Worm (Caenorhabditis elegans) whole organism, L3 larva: Measurements from ENCODE around the gene F09E5.8.

Experiments
- ama-1 ChIP-seq: fragments of 150-350 bp; optimal IDR thresholded peaks from 2 replicates; lab custom pipeline; 2018
- ceh-28 ChIP-seq: fragments of 150-350 bp; optimal IDR thresholded peaks from 2 replicates; lab custom pipeline; 2014; ENCODE audit warnings: missing biosample characterization, missing genetic modification reagents, missing genetic modification characterization
- egl-27 ChIP-seq: sonication (generic microtip); optimal IDR thresholded peaks from 4 replicates; lab custom pipeline; 2017; ENCODE audit warnings: missing biosample characterization, missing genetic modification reagents, missing genetic modification characterization
- elt-1 ChIP-seq: fragments of 150-350 bp; optimal IDR thresholded peaks from 2 replicates; lab custom pipeline; 2014; ENCODE audit warnings: missing biosample characterization, missing genetic modification characterization
- mml-1 ChIP-seq: fragments of 150-350 bp; sonication (generic microtip); optimal IDR thresholded peaks from 3 replicates; lab custom pipeline; 2014; ENCODE audit warnings: missing biosample characterization, missing genetic modification characterization
- nhr-23 ChIP-seq: fragments of 150-350 bp; optimal IDR thresholded peaks from 2 replicates; lab custom pipeline; 2014; ENCODE audit warnings: missing biosample characterization, missing genetic modification reagents, missing genetic modification characterization
- nhr-237 ChIP-seq: fragments of 150-350 bp; optimal IDR thresholded peaks from 2 replicates; lab custom pipeline; 2014; ENCODE audit warnings: missing biosample characterization, missing genetic modification characterization
- nhr-25 ChIP-seq: sonication (generic microtip); optimal IDR thresholded peaks from 2 replicates; lab custom pipeline; 2017; ENCODE audit warnings: missing biosample characterization, missing genetic modification characterization
- pha-4 ChIP-seq: fragments of 150-350 bp; optimal IDR thresholded peaks from 2 replicates; lab custom pipeline; 2014; ENCODE audit warnings: missing biosample characterization, missing genetic modification reagents, missing genetic modification characterization
- pqm-1 ChIP-seq: fragments of 150-350 bp; optimal IDR thresholded peaks from 2 replicates; lab custom pipeline; 2017; ENCODE audit warnings: missing biosample characterization, missing genetic modification characterization, inconsistent platforms
- snpc-4 ChIP-seq: fragments of 150-350 bp; optimal IDR thresholded peaks from 2 replicates; lab custom pipeline; 2014; ENCODE audit warnings: missing biosample characterization, missing genetic modification characterization
- unc-39 ChIP-seq: sonication (generic microtip); optimal IDR thresholded peaks from 4 replicates; lab custom pipeline; 2017; ENCODE audit warnings: missing biosample characterization, missing genetic modification characterization
- ztf-11 ChIP-seq: fragments of 150-350 bp; optimal IDR thresholded peaks from 2 replicates; lab custom pipeline; 2014; ENCODE audit warnings: missing biosample characterization, missing genetic modification characterization

DNA sequence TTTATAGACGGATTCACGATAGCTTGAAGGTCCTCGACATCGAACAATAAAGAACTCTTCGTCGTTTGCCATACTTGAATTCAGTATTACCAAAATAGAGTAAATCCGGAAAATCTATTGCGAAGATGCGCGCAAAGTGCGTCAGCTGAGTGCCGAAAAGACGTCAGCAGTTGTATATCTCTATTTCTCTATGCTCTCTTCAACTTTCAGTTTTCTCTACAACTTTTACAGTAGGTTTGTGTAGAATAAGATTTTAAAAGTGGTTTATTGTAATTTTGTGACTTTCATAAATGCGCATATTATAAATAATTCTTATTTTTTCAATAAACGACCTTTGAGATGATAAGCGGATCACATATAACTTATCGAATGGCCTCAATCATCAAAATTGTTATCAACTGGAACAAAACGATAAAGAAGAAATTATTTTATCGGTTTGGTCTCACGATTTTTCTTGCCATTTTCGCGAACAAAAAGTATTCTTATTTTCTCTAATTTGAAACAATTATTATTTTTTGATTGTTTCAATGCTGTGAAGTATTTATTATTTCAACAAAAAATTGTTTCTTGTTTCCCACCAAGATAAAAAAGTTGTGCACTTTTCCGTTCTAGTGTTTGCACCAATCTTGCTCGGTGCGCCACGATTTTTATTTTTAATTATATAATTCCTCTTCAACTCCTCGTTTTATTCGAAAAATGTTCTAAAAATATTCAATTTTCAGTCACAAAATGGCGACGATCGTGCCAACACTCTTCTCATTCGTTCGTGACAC, 23.0 kb downstream of the F09E5.8 start, which contains the start of the genes agt-2 and F09E5.3:
- TF ChIP-seq pha-4 (tag; lab: Kevin White, UChicago) (peak; percentile 97), ceh-28 (peak; percentile 79), nhr-237 (tag; lab: Kevin White, UChicago) (no peak), nhr-23 (tag; lab: Kevin White, UChicago) (peak; percentile 97), pqm-1 (tag; lab: Kevin White, UChicago) (peak; percentile 71), mml-1 (tag; lab: Kevin White, UChicago) (no peak), unc-39 (no peak), snpc-4 (tag; lab: Kevin White, UChicago) (peak; percentile 88), nhr-25 (peak; percentile 95), egl-27 (tag; lab: Kevin White, UChicago) (no peak), ama-1 (lab: Kevin White, UChicago) (peak; percentile 77), ztf-11 (tag; lab: Kevin White, UChicago) (no peak), elt-1 (tag; lab: Kevin White, UChicago) (peak; percentile 42)
